Worm (Caenorhabditis elegans) whole organism, young adult: ENCODE results near the gene ZK177.9.
A peak's percentile ranks its signal among the peaks of the same experiment; 100 is the strongest.

Experiments
- B0035.1 ChIP-seq: sonication (generic microtip); optimal IDR thresholded peaks from 2 replicates; lab custom pipeline; 2016; ENCODE audit warnings: missing genetic modification characterization, mild to moderate bottlenecking, missing compliant biosample characterization, missing genotype, missing genetic modification reagents
- F22D6.2 ChIP-seq: sonication (generic microtip); optimal IDR thresholded peaks from 2 replicates; lab custom pipeline; 2016; ENCODE audit warnings: mild to moderate bottlenecking, missing genetic modification characterization, missing compliant biosample characterization
- F23B12.7 ChIP-seq: sonication (generic microtip); optimal IDR thresholded peaks from 2 replicates; lab custom pipeline; 2017; ENCODE audit warnings: missing genetic modification characterization, mild to moderate bottlenecking, missing compliant biosample characterization, antibody characterized with exemption, moderate library complexity; ENCODE audit not compliant: insufficient read depth
- F39B2.1 ChIP-seq: fragments of 200-800 bp; sonication (Bioruptor generic); IDR thresholded peaks from 2 replicates; pipeline ENCODE4 v1.3.6; 2022; ENCODE audit warnings: missing genetic modification reagents, missing genetic modification characterization, missing compliant biosample characterization
- F55B11.4 ChIP-seq: sonication (generic microtip); optimal IDR thresholded peaks from 2 replicates; lab custom pipeline; 2016; ENCODE audit warnings: missing compliant biosample characterization, missing genetic modification characterization, borderline replicate concordance; ENCODE audit not compliant: insufficient read depth
- K12H6.12 ChIP-seq: fragments of 200-800 bp; sonication (Bioruptor generic); optimal IDR thresholded peaks from 2 replicates; lab custom pipeline; 2018; ENCODE audit warnings: mild to moderate bottlenecking, missing genetic modification characterization, missing compliant biosample characterization
- ZK185.1 ChIP-seq: sonication (generic microtip); optimal IDR thresholded peaks from 2 replicates; lab custom pipeline; 2016; ENCODE audit warnings: mild to moderate bottlenecking, missing genetic modification characterization, missing compliant biosample characterization; ENCODE audit not compliant: poor library complexity, severe bottlenecking
- ama-1 ChIP-seq, 3 experiments: fragments of 150-350 bp in 1 of 3; sonication (generic microtip) in 2 of 3; optimal IDR thresholded peaks; 2 replicates each; lab custom pipeline; 2014 to 2018; ENCODE audit warnings: missing biosample characterization in 2 of 3, missing genetic modification characterization in 2 of 3, missing genetic modification reagents in 2 of 3
- aptf-2 ChIP-seq: fragments of 200-800 bp; sonication (Bioruptor generic); conservative IDR thresholded peaks from 2 replicates; pipeline ENCODE4 v1.3.6; 2022; ENCODE audit warnings: missing genetic modification reagents, missing genetic modification characterization, missing compliant biosample characterization
- atf-7 ChIP-seq: sonication (generic microtip); optimal IDR thresholded peaks from 2 replicates; lab custom pipeline; 2017; ENCODE audit warnings: mild to moderate bottlenecking, missing genetic modification characterization, missing compliant biosample characterization
- attf-5 ChIP-seq: fragments of 200-800 bp; sonication (Bioruptor generic); optimal IDR thresholded peaks from 2 replicates; lab custom pipeline; 2018; ENCODE audit warnings: mild to moderate bottlenecking, missing genetic modification characterization, missing compliant biosample characterization
- bed-1 ChIP-seq: fragments of 200-800 bp; sonication (Bioruptor generic); IDR thresholded peaks from 2 replicates; pipeline ENCODE4 v1.3.6; 2022; ENCODE audit warnings: missing genetic modification reagents, missing genetic modification characterization, missing compliant biosample characterization
- cebp-2 ChIP-seq: fragments of 200-800 bp; sonication (Bioruptor generic); IDR thresholded peaks from 2 replicates; pipeline ENCODE4 v1.3.6; 2022; ENCODE audit warnings: missing genetic modification characterization, missing compliant biosample characterization
- ceh-27 ChIP-seq: fragments of 200-800 bp; sonication (Bioruptor generic); optimal IDR thresholded peaks from 2 replicates; lab custom pipeline; 2018; ENCODE audit warnings: mild to moderate bottlenecking, missing genetic modification characterization, moderate library complexity, missing compliant biosample characterization
- ceh-79 ChIP-seq: sonication (generic microtip); optimal IDR thresholded peaks from 2 replicates; lab custom pipeline; 2017; ENCODE audit warnings: mild to moderate bottlenecking, missing genetic modification characterization, missing compliant biosample characterization
- egl-18 ChIP-seq: fragments of 200-800 bp; sonication (Bioruptor generic); IDR thresholded peaks from 2 replicates; pipeline ENCODE4 v1.3.6; 2022; ENCODE audit warnings: missing genetic modification reagents, missing genetic modification characterization, missing compliant biosample characterization
- fkh-3 ChIP-seq: sonication (generic microtip); optimal IDR thresholded peaks from 2 replicates; lab custom pipeline; 2016; ENCODE audit warnings: mild to moderate bottlenecking, missing genetic modification characterization, missing compliant biosample characterization
- gei-17 ChIP-seq: fragments of 200-800 bp; sonication (Bioruptor generic); optimal IDR thresholded peaks from 2 replicates; lab custom pipeline; 2018; ENCODE audit warnings: mild to moderate bottlenecking, missing genetic modification characterization, missing compliant biosample characterization
- hmg-1.2 ChIP-seq: fragments of 200-800 bp; sonication (Bioruptor generic); IDR thresholded peaks from 2 replicates; pipeline ENCODE4 v1.3.6; 2022; ENCODE audit warnings: missing genetic modification reagents, missing genetic modification characterization, missing compliant biosample characterization
- hrde-1 ChIP-seq: sonication (generic microtip); optimal IDR thresholded peaks from 2 replicates; lab custom pipeline; 2016; ENCODE audit warnings: missing genetic modification characterization, mild to moderate bottlenecking, missing compliant biosample characterization, moderate library complexity, missing genotype, missing genetic modification reagents, borderline replicate concordance
- hsf-1 ChIP-seq: fragments of 200-800 bp; sonication (Bioruptor generic); IDR thresholded peaks from 2 replicates; pipeline ENCODE4 v1.3.6; 2022; ENCODE audit warnings: missing genetic modification reagents, missing genetic modification characterization, missing compliant biosample characterization
- lin-35 ChIP-seq, 3 experiments: fragments of 150-350 bp in 2 of 3; sonication (generic microtip) in 1 of 3; optimal IDR thresholded peaks; 2 replicates each; lab custom pipeline; 2014 to 2018; ENCODE audit warnings: missing biosample characterization in 3 of 3, missing genetic modification characterization in 3 of 3, missing genetic modification reagents in 3 of 3
- lin-54 ChIP-seq: fragments of 200-800 bp; sonication (Bioruptor generic); optimal IDR thresholded peaks from 2 replicates; lab custom pipeline; 2018; ENCODE audit warnings: mild to moderate bottlenecking, missing genetic modification characterization, missing compliant biosample characterization
- lir-1 ChIP-seq: fragments of 200-800 bp; sonication (Bioruptor generic); conservative IDR thresholded peaks from 2 replicates; pipeline ENCODE4 v1.3.6; 2022; ENCODE audit warnings: missing genetic modification reagents, missing genetic modification characterization, missing compliant biosample characterization
- lsy-27 ChIP-seq: sonication (generic microtip); optimal IDR thresholded peaks from 2 replicates; lab custom pipeline; 2017; ENCODE audit warnings: missing genetic modification characterization, mild to moderate bottlenecking, missing compliant biosample characterization, antibody characterized with exemption, missing genotype, borderline replicate concordance; ENCODE audit not compliant: insufficient read depth
- madf-3 ChIP-seq: fragments of 200-800 bp; sonication (Bioruptor generic); IDR thresholded peaks from 2 replicates; pipeline ENCODE4 v1.3.6; 2022; ENCODE audit warnings: missing genetic modification reagents, missing genetic modification characterization, missing compliant biosample characterization
- madf-8 ChIP-seq: fragments of 200-800 bp; sonication (Bioruptor generic); conservative IDR thresholded peaks from 2 replicates; pipeline ENCODE4 v1.3.6; 2022; ENCODE audit warnings: missing genetic modification reagents, missing genetic modification characterization, missing compliant biosample characterization
- mcd-1 ChIP-seq: fragments of 200-800 bp; sonication (Bioruptor generic); IDR thresholded peaks from 2 replicates; pipeline ENCODE4 v1.3.6; 2022; ENCODE audit warnings: missing genetic modification reagents, missing genetic modification characterization, missing compliant biosample characterization
- nfya-2 ChIP-seq: fragments of 200-800 bp; sonication (Bioruptor generic); IDR thresholded peaks from 2 replicates; pipeline ENCODE4 v1.3.6; 2022; ENCODE audit warnings: missing genetic modification reagents, missing genetic modification characterization, missing compliant biosample characterization
- nfyb-1 ChIP-seq: fragments of 200-800 bp; sonication (Bioruptor generic); IDR thresholded peaks from 2 replicates; pipeline ENCODE4 v1.3.6; 2022; ENCODE audit warnings: missing genetic modification reagents, missing genetic modification characterization, missing compliant biosample characterization
- nhr-27 ChIP-seq: fragments of 200-800 bp; sonication (Bioruptor generic); optimal IDR thresholded peaks from 2 replicates; lab custom pipeline; 2018; ENCODE audit warnings: mild to moderate bottlenecking, missing genetic modification characterization, moderate library complexity, missing compliant biosample characterization
- pha-4 ChIP-seq: fragments of 150-350 bp; sonication (generic microtip); optimal IDR thresholded peaks from 2 replicates; lab custom pipeline; 2014; ENCODE audit warnings: missing biosample characterization, missing genetic modification reagents, missing genetic modification characterization
- rpc-1 ChIP-seq, 2 experiments: fragments of 150-350 bp in 1 of 2; sonication (generic microtip) in 1 of 2; optimal IDR thresholded peaks; 2 replicates each; lab custom pipeline; 2014 to 2018; ENCODE audit warnings: missing biosample characterization in 1 of 2, missing genetic modification characterization in 1 of 2, missing genetic modification reagents in 1 of 2, missing genotype in 1 of 2
- snpc-3.4 ChIP-seq: sonication (generic microtip); optimal IDR thresholded peaks from 2 replicates; lab custom pipeline; 2017; ENCODE audit warnings: missing genetic modification characterization, mild to moderate bottlenecking, missing compliant biosample characterization, antibody characterized with exemption, moderate library complexity, missing genotype, missing genetic modification reagents
- somi-1 ChIP-seq: fragments of 200-800 bp; sonication (Bioruptor generic); optimal IDR thresholded peaks from 2 replicates; lab custom pipeline; 2018; ENCODE audit warnings: mild to moderate bottlenecking, missing genetic modification characterization, missing compliant biosample characterization
- sptf-2 ChIP-seq: fragments of 200-800 bp; sonication (Bioruptor generic); optimal IDR thresholded peaks from 2 replicates; lab custom pipeline; 2018; ENCODE audit warnings: mild to moderate bottlenecking, missing genetic modification characterization, missing compliant biosample characterization
- tbx-9 ChIP-seq: sonication (generic microtip); optimal IDR thresholded peaks from 2 replicates; lab custom pipeline; 2016; ENCODE audit warnings: borderline replicate concordance, missing genetic modification characterization, inconsistent platforms, missing compliant biosample characterization
- unc-130 ChIP-seq: sonication (generic microtip); optimal IDR thresholded peaks from 2 replicates; lab custom pipeline; 2016; ENCODE audit warnings: missing genetic modification reagents, missing genetic modification characterization, missing compliant biosample characterization
- ztf-26 ChIP-seq: sonication (generic microtip); optimal IDR thresholded peaks from 2 replicates; lab custom pipeline; 2017; ENCODE audit warnings: missing genetic modification characterization, missing compliant biosample characterization
- ztf-28 ChIP-seq: fragments of 200-800 bp; sonication (Bioruptor generic); IDR thresholded peaks from 2 replicates; pipeline ENCODE4 v1.3.6; 2022; ENCODE audit warnings: missing genetic modification reagents, missing genetic modification characterization, missing compliant biosample characterization

Gene ZK177.9

DNA sequence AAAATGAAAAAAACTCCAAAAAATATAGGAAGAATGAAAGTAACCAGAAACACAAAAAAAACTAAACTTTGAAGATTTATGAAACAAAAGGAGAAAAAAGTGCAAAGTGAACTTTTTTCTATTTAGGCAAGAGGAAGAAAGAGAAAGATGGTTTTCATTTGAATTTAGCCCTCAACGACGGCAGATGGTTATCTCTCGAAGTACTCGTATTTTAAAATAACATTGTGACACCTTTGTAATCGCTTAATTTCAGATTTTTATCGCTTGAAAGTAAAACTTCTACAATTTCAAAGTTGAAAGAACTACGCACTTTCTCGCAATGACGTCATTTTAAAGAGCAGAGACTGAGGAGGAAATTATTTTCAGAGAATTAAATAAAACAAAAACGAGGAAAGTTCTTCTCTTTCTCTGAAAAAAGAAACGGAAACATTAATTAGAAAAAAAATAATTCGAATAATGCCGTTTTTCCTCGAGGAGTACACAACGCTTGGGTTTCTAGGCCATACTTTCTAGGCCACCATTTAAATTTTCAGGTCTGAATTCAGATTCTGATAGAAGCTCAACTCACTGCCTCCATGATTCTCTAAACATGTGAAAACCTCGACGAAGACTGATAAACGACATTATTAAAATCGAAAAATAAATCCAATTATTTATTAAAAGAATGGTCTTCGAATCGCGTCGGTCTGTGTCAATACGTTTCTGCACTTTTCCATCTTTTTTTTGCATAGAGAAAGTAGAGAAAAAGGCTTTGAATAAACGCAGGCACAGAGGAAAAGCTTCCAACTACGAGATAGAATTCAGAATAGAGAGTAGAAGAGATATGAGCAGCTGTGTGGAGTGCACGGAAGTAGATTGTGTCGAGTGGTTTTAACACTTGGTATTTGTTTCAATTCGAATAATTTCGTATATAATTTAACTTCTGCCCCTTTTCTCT is 5.9 kb downstream of the ZK177.9 start (continued):
- TF ChIP-seq lsy-27 (tag; lab: Kevin White, UChicago), result no peak
- peak; percentile 7 for TF ChIP-seq K12H6.12 (tag; lab: Kevin White, UChicago)
- TF ChIP-seq F23B12.7 (tag; lab: Kevin White, UChicago), result no peak
- no peak for TF ChIP-seq F22D6.2 (tag; lab: Kevin White, UChicago)
- TF ChIP-seq rpc-1 (optimal IDR thresholded peaks at IDR 0.05; lab: Kevin White, UChicago), result no peak
- no peak for TF ChIP-seq rpc-1 (tag; optimal IDR thresholded peaks at IDR 0.05; lab: Kevin White, UChicago)
- peak; percentile 57 for TF ChIP-seq unc-130
- no peak for TF ChIP-seq nfya-2 (GFP tag; lab: Robert Waterston, UW)
- peak; percentile 1 for TF ChIP-seq attf-5
- TF ChIP-seq pha-4 (tag; lab: Kevin White, UChicago), result no peak
- peak; percentile 4 for TF ChIP-seq lin-54 (GFP tag; lab: Kevin White, UChicago)
- TF ChIP-seq F39B2.1, result no peak
- TF ChIP-seq ztf-28 (GFP tag; lab: Robert Waterston, UW), result 0 out of 2 replicates have a peak, but pooled peaks have one; percentile 22
- peak; percentile 16 for TF ChIP-seq atf-7 (tag; lab: Kevin White, UChicago)
- TF ChIP-seq snpc-3.4 (tag; lab: Kevin White, UChicago), result no peak
- no peak for TF ChIP-seq madf-3
- peak; percentile 88 for TF ChIP-seq madf-8 (GFP tag; lab: Robert Waterston, UW)
- peak; percentile 65 for TF ChIP-seq ZK185.1
- no peak for TF ChIP-seq sptf-2 (GFP tag; lab: Kevin White, UChicago)
- 0 out of 2 replicates have a peak, but pooled peaks have one; percentile 38 for TF ChIP-seq aptf-2
- no peak for TF ChIP-seq cebp-2 (GFP tag; lab: Robert Waterston, UW)
- TF ChIP-seq nfyb-1 (GFP tag; lab: Robert Waterston, UW), result no peak
- peak; percentile 41 for TF ChIP-seq mcd-1 (GFP tag; lab: Robert Waterston, UW)
- TF ChIP-seq, all 124 proteins: peak for 19

- TF ChIP-seq fkh-3 (tag; lab: Kevin White, UChicago) (no peak), egl-18 (GFP tag; lab: Robert Waterston, UW) (no peak), lin-35 (GFP tag; optimal IDR thresholded peaks at IDR 0.05; lab: Kevin White, UChicago) (peak in 1 of 3 experiments; percentile 43)
Measured at ce11 chrII:5505820-5506287, 11.7 kb downstream of the ZK177.9 start, which contains the start of gene npp-24. npp-24 (plus strand) TSS chrII:5505870.

DNA sequence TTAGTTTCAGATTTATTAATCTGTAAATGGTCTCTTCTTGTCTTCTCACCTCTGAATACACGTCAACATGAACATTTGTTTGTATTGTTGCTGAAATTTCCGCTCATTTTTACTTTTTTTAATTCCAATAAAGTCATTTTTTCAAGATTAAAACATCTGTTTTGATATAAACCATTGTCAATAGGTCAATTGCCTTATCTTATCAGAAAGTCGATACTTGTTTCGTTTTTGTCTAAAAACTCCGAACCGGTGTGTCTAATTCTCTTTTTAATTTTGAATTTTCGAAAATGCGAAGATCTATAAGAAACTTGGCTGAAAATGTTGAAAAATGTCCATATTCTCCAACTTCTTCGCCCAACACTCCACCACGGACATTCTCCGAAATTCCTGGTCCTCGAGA is 13.8 kb downstream of the ZK177.9 start, which contains the start of gene cyp-44A1:
Gene cyp-44A1, plus strand, starts transcription at position 285 of the 400 bp plus-strand sequence.
- no peak for TF ChIP-seq somi-1 (GFP tag; lab: Kevin White, UChicago)
- TF ChIP-seq ztf-26 (tag; lab: Kevin White, UChicago), result no peak
- TF ChIP-seq hrde-1 (tag; lab: Kevin White, UChicago), result no peak
- TF ChIP-seq nhr-27 (tag; lab: Kevin White, UChicago), result no peak
- TF ChIP-seq ceh-79 (tag; lab: Kevin White, UChicago), result no peak
- TF ChIP-seq F55B11.4 (tag; lab: Kevin White, UChicago), result no peak
- no peak for TF ChIP-seq B0035.1 (tag; lab: Kevin White, UChicago)
- no peak for TF ChIP-seq lir-1 (GFP tag; lab: Robert Waterston, UW)
- no peak for TF ChIP-seq hmg-1.2
- TF ChIP-seq ceh-27, result no peak
- TF ChIP-seq bed-1 (GFP tag; lab: Robert Waterston, UW), result no peak
- TF ChIP-seq hsf-1 (GFP tag; lab: Robert Waterston, UW), result no peak
- no peak for TF ChIP-seq pha-4 (tag; lab: Kevin White, UChicago)
- no peak for TF ChIP-seq gei-17
- TF ChIP-seq ama-1 (optimal IDR thresholded peaks at IDR 0.05; lab: Kevin White, UChicago), result no peak
- no peak for TF ChIP-seq ama-1 (GFP tag; optimal IDR thresholded peaks at IDR 0.05; lab: Kevin White, UChicago)
- no peak for TF ChIP-seq tbx-9 (tag; lab: Kevin White, UChicago)
- TF ChIP-seq, all 124 proteins: peak for 0
